Worm (Caenorhabditis elegans) whole organism, young adult: Measurements from ENCODE around the gene his-32.

Source experiments
- B0261.1 ChIP-seq: sonication (generic microtip); optimal IDR thresholded peaks from 2 replicates; lab custom pipeline; 2016; ENCODE audit warnings: mild to moderate bottlenecking, missing genetic modification characterization, moderate library complexity, missing compliant biosample characterization
- cebp-1 ChIP-seq, 2 experiments: fragments of 200-800 bp in 1 of 2; sonication (Bioruptor generic) in 1 of 2; sonication (generic microtip) in 1 of 2; IDR thresholded peaks in 1 of 2; optimal IDR thresholded peaks in 1 of 2; 2 replicates each; pipeline versions ENCODE4 v1.3.6 to Lab custom; 2017 to 2022; ENCODE audit warnings: missing compliant biosample characterization in 2 of 2, missing genetic modification characterization in 2 of 2, mild to moderate bottlenecking in 1 of 2, missing genetic modification reagents in 1 of 2, moderate library complexity in 1 of 2
- die-1 ChIP-seq: sonication (generic microtip); optimal IDR thresholded peaks from 2 replicates; lab custom pipeline; 2016; ENCODE audit warnings: missing genotype, mild to moderate bottlenecking, missing genetic modification characterization, missing compliant biosample characterization
- lin-40 ChIP-seq: sonication (generic microtip); optimal IDR thresholded peaks from 2 replicates; lab custom pipeline; 2016; ENCODE audit warnings: missing genetic modification characterization, mild to moderate bottlenecking, missing compliant biosample characterization, missing genotype, missing genetic modification reagents
- mel-28 ChIP-seq: sonication (generic microtip); optimal IDR thresholded peaks from 2 replicates; lab custom pipeline; 2016; ENCODE audit warnings: borderline replicate concordance, mild to moderate bottlenecking, missing genetic modification characterization, missing compliant biosample characterization
- nfya-1 ChIP-seq: sonication (generic microtip); optimal IDR thresholded peaks from 2 replicates; lab custom pipeline; 2017; ENCODE audit warnings: antibody characterized with exemption, missing compliant biosample characterization, missing genetic modification characterization, borderline replicate concordance; ENCODE audit not compliant: insufficient read depth
- unc-62 ChIP-seq: fragments of 150-350 bp; optimal IDR thresholded peaks from 2 replicates; lab custom pipeline; 2014; ENCODE audit warnings: missing biosample characterization, missing genetic modification reagents, missing genetic modification characterization
- ztf-3 ChIP-seq: fragments of 200-800 bp; sonication (Bioruptor generic); optimal IDR thresholded peaks from 2 replicates; lab custom pipeline; 2018; ENCODE audit warnings: mild to moderate bottlenecking, missing genetic modification characterization, missing compliant biosample characterization

DNA sequence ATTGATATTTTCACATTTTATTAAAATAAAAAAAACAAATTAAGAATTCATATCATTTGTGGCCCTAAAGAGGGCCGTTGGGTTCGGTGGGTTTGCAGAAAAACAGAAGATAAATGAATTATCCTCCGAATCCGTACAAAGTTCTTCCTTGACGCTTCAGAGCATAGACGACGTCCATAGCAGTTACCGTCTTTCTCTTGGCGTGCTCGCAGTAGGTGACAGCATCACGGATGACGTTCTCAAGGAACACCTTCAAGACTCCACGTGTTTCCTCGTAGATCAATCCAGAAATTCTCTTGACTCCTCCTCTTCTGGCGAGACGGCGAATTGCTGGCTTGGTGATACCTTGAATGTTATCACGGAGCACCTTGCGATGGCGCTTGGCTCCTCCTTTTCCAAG lies 551 bp upstream of the his-32 start:
- TF ChIP-seq ztf-3 (GFP tag; lab: Kevin White, UChicago) = no peak
- TF ChIP-seq die-1 (tag; lab: Kevin White, UChicago) = no peak
- TF ChIP-seq nfya-1 (tag; lab: Kevin White, UChicago) = no peak
- TF ChIP-seq mel-28 = no peak
- TF ChIP-seq lin-40 = no peak
- no peak for TF ChIP-seq unc-62 (GFP tag; lab: Kevin White, UChicago)
- TF ChIP-seq B0261.1 (tag; lab: Kevin White, UChicago) = no peak
- no peak for TF ChIP-seq cebp-1 (GFP tag; IDR thresholded peaks at IDR 0.05; lab: Robert Waterston, UW)
- no peak for TF ChIP-seq cebp-1 (tag; optimal IDR thresholded peaks at IDR 0.05; lab: Kevin White, UChicago)
